Worm (Caenorhabditis elegans): ENCODE results near the gene gcp-2.2.

- no peak for TF ChIP-seq nfya-1 (tag; optimal IDR thresholded peaks at IDR 0.05)
- no peak for TF ChIP-seq sox-2 (GFP tag; IDR thresholded peaks at IDR 0.05)
- no peak for TF ChIP-seq pag-3 (tag; optimal IDR thresholded peaks at IDR 0.05; ENCODE audit: borderline replicate concordance)
- TF ChIP-seq nhr-11 (tag; optimal IDR thresholded peaks at IDR 0.05) = no peak
- TF ChIP-seq npax-4 (tag; optimal IDR thresholded peaks at IDR 0.05) = no peak
- TF ChIP-seq F13H6.1 (tag; optimal IDR thresholded peaks at IDR 0.05) = no peak
- no peak for TF ChIP-seq rnt-1 (tag; optimal IDR thresholded peaks at IDR 0.05)
- no peak for TF ChIP-seq C08G9.2 (tag; optimal IDR thresholded peaks at IDR 0.05)
- TF ChIP-seq ceh-45 (GFP tag; IDR thresholded peaks at IDR 0.05) = no peak
- TF ChIP-seq hlh-30 (tag; optimal IDR thresholded peaks at IDR 0.05; ENCODE audit: insufficient read depth) = no peak
- TF ChIP-seq hlh-15 (tag; optimal IDR thresholded peaks at IDR 0.05) = no peak
- no peak for TF ChIP-seq pat-9 (tag; optimal IDR thresholded peaks at IDR 0.05)
- TF ChIP-seq ceh-34 (tag; optimal IDR thresholded peaks at IDR 0.05) = no peak
These were observed 45.7 kb upstream of the gcp-2.2 start for ce11 chrX:11491835-11492234.
